Worm (Caenorhabditis elegans): ENCODE data around the gene T16G12.6.

ce11 chrIII:10078784-10079183 lies 9.4 kb downstream of the T16G12.6 start:
- TF ChIP-seq mxl-1 (tag; optimal IDR thresholded peaks at IDR 0.05) = no peak
- no peak for TF ChIP-seq nfya-1 (tag; optimal IDR thresholded peaks at IDR 0.05; ENCODE audit: borderline replicate concordance, insufficient read depth)
- TF ChIP-seq F37B4.10 (GFP tag; IDR thresholded peaks at IDR 0.05) = no peak
- TF ChIP-seq F33H1.4 (GFP tag; IDR thresholded peaks at IDR 0.05) = no peak
- TF ChIP-seq gei-17 (GFP tag; optimal IDR thresholded peaks at IDR 0.05) = no peak
- peak; percentile 8 for TF ChIP-seq unc-62 (GFP tag; optimal IDR thresholded peaks at IDR 0.05)
- TF ChIP-seq ztf-26 (tag; optimal IDR thresholded peaks at IDR 0.05) = no peak
